Worm (Caenorhabditis elegans): ENCODE results near the gene dhhc-14.

DNA sequence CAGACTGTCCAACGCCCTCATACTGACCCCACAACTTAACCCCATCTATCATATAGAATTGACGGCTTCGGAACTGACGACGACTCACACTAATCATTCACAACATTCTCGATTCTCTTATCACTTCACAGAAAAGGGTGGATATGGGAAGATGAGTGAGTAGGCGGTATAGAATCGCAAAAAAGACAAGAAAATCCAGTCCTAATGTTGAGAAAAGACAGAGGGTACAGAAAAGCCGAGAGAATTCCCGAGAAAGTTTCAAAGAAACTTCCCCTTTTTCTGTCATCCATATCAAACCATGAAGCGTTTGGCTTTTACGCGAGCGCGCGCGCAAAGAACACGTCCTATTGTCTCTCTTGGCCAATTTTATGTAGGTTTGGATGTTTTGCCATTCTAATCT lies 47.9 kb upstream of the dhhc-14 start:
- TF ChIP-seq dpl-1 (GFP tag; optimal IDR thresholded peaks at IDR 0.05) (no peak), duxl-1 (tag; optimal IDR thresholded peaks at IDR 0.05; ENCODE audit: poor library complexity) (no peak), nhr-76 (tag; optimal IDR thresholded peaks at IDR 0.05) (no peak), ZK337.2 (GFP tag; IDR thresholded peaks at IDR 0.05) (no peak), pqm-1 (tag; optimal IDR thresholded peaks at IDR 0.05) (no peak)
